Fruit fly (Drosophila melanogaster): ENCODE measurements around the gene CG32295.
A peak's percentile ranks its signal among the peaks of the same experiment; 100 is the strongest.

The CG32295 gene

DNA sequence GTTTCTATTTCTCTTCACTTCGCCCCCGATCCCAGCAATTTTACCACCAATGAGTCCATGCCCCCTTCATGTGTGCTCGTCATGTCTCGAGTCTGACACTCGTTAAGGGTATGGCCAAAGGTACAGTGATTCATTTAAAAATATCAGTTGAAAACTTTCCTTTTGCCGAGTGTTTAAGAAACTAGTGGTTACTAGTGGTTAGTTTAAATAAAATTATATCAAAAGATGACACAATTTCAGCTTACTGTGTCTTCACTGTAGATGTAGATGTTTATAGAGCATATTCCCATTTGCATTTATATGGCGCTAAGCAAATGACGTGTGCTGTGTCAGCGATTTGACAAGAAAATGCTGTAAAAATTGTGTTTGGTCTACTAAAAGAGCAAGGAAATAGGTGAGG, 5.6 kb upstream of the CG32295 start:
- peak; percentile 40; the same call in 1 of the 3 replicates for TF ChIP-seq fd96Ca (GFP tag; IDR thresholded peaks at IDR 0.05)
- TF ChIP-seq EcR (GFP tag; optimal IDR thresholded peaks at IDR 0.05): no peak
- TF ChIP-seq CG15710 (tag; optimal IDR thresholded peaks at IDR 0.05): no peak
- TF ChIP-seq CG12605 (GFP tag; IDR thresholded peaks at IDR 0.05): peak; percentile 71
- TF ChIP-seq CG9948 (tag; optimal IDR thresholded peaks at IDR 0.05): no peak
- TF ChIP-seq Pif1A (GFP tag; optimal IDR thresholded peaks at IDR 0.05): peak; percentile 34
- peak; percentile 19 for TF ChIP-seq CG17806 (tag; optimal IDR thresholded peaks at IDR 0.05)
- peak; percentile 39 for TF ChIP-seq CG8301 (tag; optimal IDR thresholded peaks at IDR 0.05)
- TF ChIP-seq Pif1B (GFP tag; optimal IDR thresholded peaks at IDR 0.05): no peak
- peak; percentile 55 for TF ChIP-seq CG14655 (GFP tag; optimal IDR thresholded peaks at IDR 0.05)
- peak; percentile 59; the same call in 1 of the 2 replicates for TF ChIP-seq CG32121 (GFP tag; IDR thresholded peaks at IDR 0.05)
- peak; percentile 30; the same call in 1 of the 2 replicates for TF ChIP-seq rn (GFP tag; IDR thresholded peaks at IDR 0.05)
- no peak for TF ChIP-seq CG10348 (GFP tag; IDR thresholded peaks at IDR 0.05)
- no peak for TF ChIP-seq D1 (tag; optimal IDR thresholded peaks at IDR 0.05)
- TF ChIP-seq gl (tag; optimal IDR thresholded peaks at IDR 0.05): no peak
- no peak for TF ChIP-seq CG8159 (tag; optimal IDR thresholded peaks at IDR 0.05)
- peak; percentile 83 for TF ChIP-seq CG4496 (GFP tag; IDR thresholded peaks at IDR 0.05)
- no peak for TF ChIP-seq Snoo (tag; optimal IDR thresholded peaks at IDR 0.05)
- no peak for TF ChIP-seq CG13204 (GFP tag; optimal IDR thresholded peaks at IDR 0.05)
- TF ChIP-seq Ets98B (GFP tag; IDR thresholded peaks at IDR 0.05): peak; percentile 68
- TF ChIP-seq CG34367 (tag; optimal IDR thresholded peaks at IDR 0.05): no peak

DNA sequence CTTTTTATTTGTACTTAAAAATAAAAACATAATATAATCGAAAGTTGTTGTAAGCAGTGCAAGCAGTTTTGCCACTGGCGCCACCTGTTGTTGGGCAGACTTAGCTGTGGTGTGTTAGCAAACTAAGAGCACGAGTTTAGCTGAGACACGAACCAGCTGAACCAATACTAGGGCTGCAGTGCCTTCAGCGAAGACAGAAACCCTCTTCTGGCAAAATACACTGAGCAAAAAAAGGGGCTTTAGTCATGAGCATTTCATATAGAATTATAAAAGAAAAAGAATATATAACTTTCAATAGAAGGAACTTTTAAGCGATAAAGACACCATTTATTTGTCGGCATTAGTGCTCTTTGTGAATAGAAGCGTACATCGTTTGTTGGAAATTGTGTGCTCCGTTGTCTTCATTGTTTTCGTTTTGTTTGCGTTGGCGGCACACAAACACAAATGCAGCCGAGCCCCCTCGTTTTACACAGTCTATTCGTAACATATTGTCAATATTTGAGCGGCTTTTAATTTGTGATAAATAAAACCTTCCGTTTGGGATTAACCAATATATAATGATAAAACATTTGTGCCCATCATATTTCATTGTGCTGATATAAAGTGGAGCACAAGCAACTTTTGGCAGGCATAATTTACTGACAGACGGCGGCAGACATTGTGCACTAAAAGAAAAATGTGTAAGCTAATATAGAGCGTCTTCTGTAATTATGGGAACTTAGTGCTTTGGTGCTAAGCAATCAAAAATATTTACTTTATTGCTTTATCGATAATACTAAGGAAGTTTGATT, 4.8 kb upstream of the CG32295 start:
- peak; percentile 79 for TF ChIP-seq Pif1A (GFP tag; optimal IDR thresholded peaks at IDR 0.05)
- TF ChIP-seq CG32121 (GFP tag; IDR thresholded peaks at IDR 0.05): peak; percentile 52
- TF ChIP-seq rn (GFP tag; IDR thresholded peaks at IDR 0.05): peak; percentile 72
- TF ChIP-seq fd96Ca (GFP tag; IDR thresholded peaks at IDR 0.05): peak; percentile 58
- TF ChIP-seq CG13204 (GFP tag; optimal IDR thresholded peaks at IDR 0.05): no peak
- peak; percentile 31 for TF ChIP-seq CG9948 (tag; optimal IDR thresholded peaks at IDR 0.05)
- peak; percentile 61 for TF ChIP-seq CG14655 (GFP tag; optimal IDR thresholded peaks at IDR 0.05)
- peak; percentile 85 for TF ChIP-seq Ets98B (GFP tag; IDR thresholded peaks at IDR 0.05)
- TF ChIP-seq EcR (GFP tag; optimal IDR thresholded peaks at IDR 0.05): peak; percentile 68
- peak; percentile 65 for TF ChIP-seq CG17806 (tag; optimal IDR thresholded peaks at IDR 0.05)
- TF ChIP-seq CG34367 (tag; optimal IDR thresholded peaks at IDR 0.05): peak; percentile 49
- TF ChIP-seq CG4496 (GFP tag; IDR thresholded peaks at IDR 0.05): peak; percentile 89
- peak; percentile 14 for TF ChIP-seq gl (tag; optimal IDR thresholded peaks at IDR 0.05)
- TF ChIP-seq CG10348 (GFP tag; IDR thresholded peaks at IDR 0.05): 0 out of 2 replicates have a peak, but pooled peaks have one; percentile 12
- peak; percentile 74 for TF ChIP-seq CG12605 (GFP tag; IDR thresholded peaks at IDR 0.05)
- peak; percentile 52 for TF ChIP-seq CG8159 (tag; optimal IDR thresholded peaks at IDR 0.05)
- peak; percentile 81 for TF ChIP-seq D1 (tag; optimal IDR thresholded peaks at IDR 0.05)
- TF ChIP-seq Snoo (tag; optimal IDR thresholded peaks at IDR 0.05): peak; percentile 48
- TF ChIP-seq CG8301 (tag; optimal IDR thresholded peaks at IDR 0.05): peak; percentile 38
- peak; percentile 36 for TF ChIP-seq Pif1B (GFP tag; optimal IDR thresholded peaks at IDR 0.05)
- TF ChIP-seq CG15710 (tag; optimal IDR thresholded peaks at IDR 0.05): no peak

DNA sequence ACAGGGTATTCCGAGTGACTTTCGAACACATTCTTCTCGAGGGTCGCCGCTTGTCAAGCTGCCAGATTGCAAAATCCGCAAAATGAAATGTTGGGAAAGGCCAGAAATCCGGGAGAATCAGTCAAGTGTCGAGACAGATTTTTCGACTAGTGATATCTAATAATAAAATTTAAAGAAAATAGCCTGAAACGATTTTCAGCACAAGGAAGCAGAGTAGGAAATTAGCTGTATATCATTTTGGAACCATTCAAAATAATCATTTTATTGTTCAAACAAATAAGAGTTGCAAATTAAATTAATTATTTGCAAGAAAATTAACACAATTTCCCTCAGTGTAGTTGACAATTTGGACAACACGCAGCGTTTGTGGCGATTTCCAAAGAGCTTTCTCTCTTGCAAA, 3.9 kb upstream of the CG32295 start:
- TF ChIP-seq CG32121 (GFP tag; IDR thresholded peaks at IDR 0.05) (peak; percentile 44), CG14655 (GFP tag; optimal IDR thresholded peaks at IDR 0.05) (no peak), rn (GFP tag; IDR thresholded peaks at IDR 0.05) (no peak), D1 (tag; optimal IDR thresholded peaks at IDR 0.05) (no peak), Pif1A (GFP tag; optimal IDR thresholded peaks at IDR 0.05) (no peak), Ets98B (GFP tag; IDR thresholded peaks at IDR 0.05) (no peak), CG8301 (tag; optimal IDR thresholded peaks at IDR 0.05) (peak; percentile 14), CG34367 (tag; optimal IDR thresholded peaks at IDR 0.05) (no peak), EcR (GFP tag; optimal IDR thresholded peaks at IDR 0.05) (no peak), Snoo (tag; optimal IDR thresholded peaks at IDR 0.05) (no peak)

DNA sequence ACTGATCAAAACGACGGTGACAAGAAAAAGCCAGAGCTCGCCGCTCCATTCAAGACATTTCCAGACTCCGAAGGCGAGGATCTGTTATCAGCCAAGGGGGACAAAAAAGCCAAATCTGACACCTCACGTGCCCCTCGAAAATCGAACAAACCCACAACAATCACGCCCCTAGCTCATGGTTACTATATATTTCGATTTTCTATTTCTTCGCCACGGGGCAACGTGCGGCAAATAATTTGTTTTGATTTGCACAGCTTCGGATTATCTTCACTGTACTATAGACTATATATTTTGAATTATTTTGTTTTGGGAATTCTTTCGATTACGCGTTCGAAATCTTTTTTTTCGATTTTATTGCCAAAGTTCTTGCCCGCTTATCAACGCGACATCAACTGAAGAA, 3.3 kb upstream of the CG32295 start:
- TF ChIP-seq CG15710 (tag; optimal IDR thresholded peaks at IDR 0.05): no peak
- TF ChIP-seq CG14655 (GFP tag; optimal IDR thresholded peaks at IDR 0.05): no peak
- no peak for TF ChIP-seq CG4496 (GFP tag; IDR thresholded peaks at IDR 0.05)

DNA sequence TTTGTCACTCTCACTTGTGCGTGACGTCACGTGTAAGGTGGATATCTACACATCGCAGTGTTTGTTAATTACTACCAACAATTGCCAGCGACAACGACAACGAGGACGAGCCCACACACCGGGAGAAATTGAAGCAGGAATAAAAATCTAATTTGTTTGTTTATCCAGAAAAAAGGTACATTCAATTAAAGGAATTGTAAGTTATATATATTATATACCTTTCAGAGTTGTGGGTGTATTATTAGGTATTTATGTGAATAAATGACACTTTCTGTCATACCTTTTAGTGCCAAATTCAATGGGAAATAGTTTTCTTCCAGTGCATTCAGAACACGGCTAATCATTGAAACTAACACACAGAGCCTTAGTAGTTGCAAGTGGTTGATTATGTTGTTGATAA, 11.6 kb downstream of the CG32295 start:
- TF ChIP-seq rn (GFP tag; IDR thresholded peaks at IDR 0.05): no peak
- no peak for TF ChIP-seq CG9948 (tag; optimal IDR thresholded peaks at IDR 0.05)
- no peak for TF ChIP-seq CG8301 (tag; optimal IDR thresholded peaks at IDR 0.05)
- no peak for TF ChIP-seq CG32121 (GFP tag; IDR thresholded peaks at IDR 0.05)
- TF ChIP-seq Pif1B (GFP tag; optimal IDR thresholded peaks at IDR 0.05): no peak
- TF ChIP-seq fd96Ca (GFP tag; IDR thresholded peaks at IDR 0.05): no peak
- no peak for TF ChIP-seq Pif1A (GFP tag; optimal IDR thresholded peaks at IDR 0.05)
- TF ChIP-seq CG14655 (GFP tag; optimal IDR thresholded peaks at IDR 0.05): no peak
- TF ChIP-seq CG34367 (tag; optimal IDR thresholded peaks at IDR 0.05): no peak
- TF ChIP-seq CG12605 (GFP tag; IDR thresholded peaks at IDR 0.05): no peak

DNA sequence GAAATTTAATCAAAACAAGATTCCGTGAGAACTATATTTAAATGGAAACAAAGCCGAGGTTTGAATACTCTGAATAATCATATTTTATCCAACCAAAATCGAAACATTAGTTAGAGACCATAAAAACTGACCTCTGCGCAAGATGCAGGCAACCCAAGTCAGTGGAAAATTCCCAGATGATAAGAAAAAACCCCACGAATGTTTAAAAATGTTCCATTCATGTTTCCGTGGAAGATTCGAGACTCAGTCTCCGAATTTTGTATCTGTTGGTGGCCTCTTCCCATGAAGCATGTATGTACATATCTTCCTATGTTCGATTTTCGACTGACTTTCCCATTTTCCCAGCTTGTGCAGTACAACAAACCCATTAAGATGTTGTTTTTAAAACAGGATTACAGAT, 22.0 kb downstream of the CG32295 start:
- no peak for TF ChIP-seq Ets98B (GFP tag; IDR thresholded peaks at IDR 0.05)
- TF ChIP-seq CG32121 (GFP tag; IDR thresholded peaks at IDR 0.05): no peak
- no peak for TF ChIP-seq CG13204 (GFP tag; optimal IDR thresholded peaks at IDR 0.05)
- no peak for TF ChIP-seq CG9948 (tag; optimal IDR thresholded peaks at IDR 0.05)
- TF ChIP-seq EcR (GFP tag; optimal IDR thresholded peaks at IDR 0.05): no peak
- TF ChIP-seq CG10348 (GFP tag; IDR thresholded peaks at IDR 0.05): no peak
- TF ChIP-seq CG14655 (GFP tag; optimal IDR thresholded peaks at IDR 0.05): no peak
- TF ChIP-seq CG34367 (tag; optimal IDR thresholded peaks at IDR 0.05): no peak
